Worm (Caenorhabditis elegans): ENCODE data around the gene srsy-1.

Gene srsy-1

DNA sequence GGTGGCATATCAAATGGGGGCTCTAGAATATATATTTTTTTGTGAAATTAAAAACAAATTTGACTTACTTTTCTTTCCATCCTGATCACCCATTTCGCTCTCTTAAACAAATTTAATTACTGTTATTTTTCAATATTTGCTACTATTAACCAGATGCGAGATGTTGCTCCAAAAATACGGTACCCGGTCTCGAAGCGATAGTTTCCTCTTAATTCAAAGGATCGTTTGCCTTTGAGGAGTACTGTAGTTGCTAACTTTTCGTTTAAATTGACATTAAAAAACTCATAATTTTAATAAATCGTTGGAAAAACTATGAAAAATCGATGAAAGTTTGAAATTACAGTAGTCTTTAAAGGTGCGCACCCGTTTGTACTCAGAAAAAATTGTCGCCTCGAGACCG is 32.5 kb upstream of the srsy-1 start, which contains the start of gene C04G6.4:
Gene C04G6.4 (minus strand): TSS at position 101 of the 400 bp plus-strand sequence.
- TF ChIP-seq elt-3 (tag; optimal IDR thresholded peaks at IDR 0.05) (no peak), ceh-16 (tag; optimal IDR thresholded peaks at IDR 0.05) (no peak), nhr-12 (tag; optimal IDR thresholded peaks at IDR 0.05) (no peak), ceh-28 (tag; optimal IDR thresholded peaks at IDR 0.05) (no peak), nhr-23 (tag; optimal IDR thresholded peaks at IDR 0.05) (no peak), ceh-82 (tag; optimal IDR thresholded peaks at IDR 0.05) (no peak), tbx-2 (tag; optimal IDR thresholded peaks at IDR 0.05) (no peak), nfya-1 (tag; optimal IDR thresholded peaks at IDR 0.05; ENCODE audit: insufficient read depth) (no peak), pqm-1 (tag; optimal IDR thresholded peaks at IDR 0.05) (no peak), lin-39 (tag; optimal IDR thresholded peaks at IDR 0.05) (no peak)

DNA sequence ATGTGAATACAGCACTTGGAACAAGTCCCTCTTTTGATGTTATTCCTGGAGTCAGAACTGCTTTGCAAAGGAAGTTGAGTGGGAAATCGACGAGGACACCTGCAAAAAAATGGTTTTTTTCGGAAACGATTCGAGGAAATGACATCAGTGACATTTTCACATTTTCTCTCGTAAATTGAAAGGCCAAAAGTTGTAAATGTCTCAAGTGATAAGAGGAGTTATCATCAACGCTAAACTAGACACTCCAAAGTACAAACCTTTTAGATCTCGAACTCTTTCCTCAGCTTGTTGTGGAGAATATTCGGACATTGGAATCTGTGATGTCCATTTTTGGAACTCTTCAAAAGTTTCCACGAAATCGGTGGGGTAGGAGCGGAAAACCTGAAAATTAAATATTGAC is 31.6 kb upstream of the srsy-1 start:
- TF ChIP-seq elt-2 (tag; optimal IDR thresholded peaks at IDR 0.05), result peak; percentile 79
- no peak for TF ChIP-seq sea-2 (GFP tag; optimal IDR thresholded peaks at IDR 0.05)
- no peak for TF ChIP-seq egl-5 (tag; optimal IDR thresholded peaks at IDR 0.05)
- TF ChIP-seq elt-1 (tag; optimal IDR thresholded peaks at IDR 0.05), result no peak
- no peak for TF ChIP-seq skn-1 (tag; optimal IDR thresholded peaks at IDR 0.05)
- TF ChIP-seq nhr-23 (tag; optimal IDR thresholded peaks at IDR 0.05), result no peak

DNA sequence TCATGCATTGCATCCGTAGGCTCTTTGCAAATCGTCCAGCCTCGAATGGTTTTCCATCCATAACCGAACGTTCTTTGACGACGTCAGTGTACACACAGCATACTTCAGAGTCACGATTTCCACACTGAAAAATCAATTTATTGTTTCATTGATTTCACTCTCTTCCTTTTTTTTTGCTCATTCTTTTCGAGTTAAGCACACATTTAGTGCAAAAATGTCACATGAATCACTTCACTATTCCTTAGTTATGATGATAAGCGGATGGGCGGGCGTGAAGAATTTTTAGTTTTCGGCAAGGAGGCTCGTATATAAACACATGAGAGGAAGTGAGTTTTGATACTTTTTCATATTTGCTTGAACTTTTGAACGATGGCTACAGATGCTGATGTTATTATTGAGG is 30.4 kb upstream of the srsy-1 start, which contains the start of gene txt-9:
Gene txt-9 (plus strand): TSS at position 336 of the 400 bp plus-strand sequence.
- no peak for TF ChIP-seq lsy-12 (tag; optimal IDR thresholded peaks at IDR 0.05)
- TF ChIP-seq elt-2 (tag; optimal IDR thresholded peaks at IDR 0.05), result peak; percentile 73

DNA sequence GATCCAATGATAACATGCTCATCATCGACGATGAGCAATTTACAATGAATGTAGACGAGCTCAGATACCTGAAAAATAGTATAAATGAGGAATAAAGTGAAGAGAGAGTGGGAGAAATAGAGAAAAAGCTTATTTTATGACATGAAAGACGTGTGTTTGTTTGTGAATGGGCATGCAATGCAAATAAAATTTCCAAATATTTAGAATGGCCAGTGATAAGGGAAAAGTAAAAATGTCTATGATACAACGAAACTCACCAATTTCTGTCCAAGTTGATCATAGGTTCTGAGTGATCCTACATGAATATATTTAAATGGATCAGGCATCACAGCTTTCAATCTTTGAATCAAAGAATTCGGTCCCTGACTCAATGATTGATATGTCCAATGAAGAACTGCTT is 29.7 kb upstream of the srsy-1 start:
- TF ChIP-seq zag-1 (tag; optimal IDR thresholded peaks at IDR 0.05) (no peak), lin-15B (tag; optimal IDR thresholded peaks at IDR 0.05) (no peak), mml-1 (tag; optimal IDR thresholded peaks at IDR 0.05) (no peak), elt-2 (tag; optimal IDR thresholded peaks at IDR 0.05) (peak; percentile 88), pqm-1 (tag; optimal IDR thresholded peaks at IDR 0.05) (peak; percentile 13), elt-3 (tag; optimal IDR thresholded peaks at IDR 0.05) (no peak), lin-39 (tag; optimal IDR thresholded peaks at IDR 0.05) (no peak), nhr-77 (tag; optimal IDR thresholded peaks at IDR 0.05) (no peak), fkh-10 (GFP tag; optimal IDR thresholded peaks at IDR 0.05) (no peak), pha-4 (tag; optimal IDR thresholded peaks at IDR 0.05) (peak; percentile 52), nhr-43 (tag; optimal IDR thresholded peaks at IDR 0.05; ENCODE audit: poor library complexity, severe bottlenecking) (no peak), eor-1 (tag; optimal IDR thresholded peaks at IDR 0.05) (no peak), nfya-1 (tag; optimal IDR thresholded peaks at IDR 0.05; ENCODE audit: insufficient read depth) (no peak), snpc-4 (tag; optimal IDR thresholded peaks at IDR 0.05) (no peak)

DNA sequence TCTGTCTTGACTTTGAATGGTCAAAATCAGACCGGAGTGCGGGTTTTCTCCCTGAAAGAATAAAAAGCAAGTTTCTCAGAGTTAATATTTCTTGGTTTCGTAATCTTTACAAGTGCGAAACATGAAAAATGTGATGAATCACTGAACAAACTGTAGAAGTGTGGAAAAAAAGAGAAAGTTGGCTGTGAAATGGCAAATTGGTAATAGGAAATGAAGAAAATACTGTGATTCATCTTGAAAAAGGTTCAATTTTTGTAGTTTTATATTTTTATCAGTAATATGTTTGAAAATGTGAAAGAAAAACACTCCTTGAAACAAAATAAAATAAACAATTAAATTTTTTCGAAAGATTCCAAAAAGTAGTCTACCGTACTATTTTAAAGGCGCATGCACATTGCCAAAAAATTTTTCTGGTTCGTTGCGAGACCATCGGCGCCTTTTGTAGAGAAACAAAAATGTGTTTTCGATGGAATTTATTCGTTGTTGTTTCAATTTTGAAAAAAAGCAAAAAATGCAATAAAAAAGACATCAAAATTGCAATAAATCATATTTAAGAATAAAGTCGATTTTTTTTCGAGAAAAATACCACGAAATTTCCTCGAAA is 24.1 kb upstream of the srsy-1 start, which contains the start of gene pld-1:
Gene pld-1 (minus strand): TSS at position 51 of the 604 bp plus-strand sequence.
- no peak for TF ChIP-seq nhr-25 (tag; optimal IDR thresholded peaks at IDR 0.05)
- no peak for TF ChIP-seq ama-1 (optimal IDR thresholded peaks at IDR 0.05)
- no peak for TF ChIP-seq zag-1 (tag; optimal IDR thresholded peaks at IDR 0.05)
- no peak for TF ChIP-seq egl-5 (tag; optimal IDR thresholded peaks at IDR 0.05)
- TF ChIP-seq pha-4 (tag; optimal IDR thresholded peaks at IDR 0.05), result no peak
- no peak for TF ChIP-seq elt-3 (tag; optimal IDR thresholded peaks at IDR 0.05)
- TF ChIP-seq aly-2 (tag; optimal IDR thresholded peaks at IDR 0.05), result no peak
- TF ChIP-seq fkh-10 (GFP tag; optimal IDR thresholded peaks at IDR 0.05), result no peak
- TF ChIP-seq unc-39 (tag; optimal IDR thresholded peaks at IDR 0.05), result no peak
- no peak for TF ChIP-seq lsy-12 (tag; optimal IDR thresholded peaks at IDR 0.05)
- TF ChIP-seq eor-1 (tag; optimal IDR thresholded peaks at IDR 0.05), result no peak
- no peak for TF ChIP-seq elt-2 (tag; optimal IDR thresholded peaks at IDR 0.05)
- no peak for TF ChIP-seq jun-1 (tag; optimal IDR thresholded peaks at IDR 0.05)
- TF ChIP-seq unc-62 (GFP tag; optimal IDR thresholded peaks at IDR 0.05), result no peak
- TF ChIP-seq nhr-28 (tag; optimal IDR thresholded peaks at IDR 0.05), result no peak
- TF ChIP-seq fos-1 (tag; optimal IDR thresholded peaks at IDR 0.05), result no peak
